Worm (Caenorhabditis elegans): ENCODE data around the gene C14B1.12.

The C14B1.12 gene

DNA sequence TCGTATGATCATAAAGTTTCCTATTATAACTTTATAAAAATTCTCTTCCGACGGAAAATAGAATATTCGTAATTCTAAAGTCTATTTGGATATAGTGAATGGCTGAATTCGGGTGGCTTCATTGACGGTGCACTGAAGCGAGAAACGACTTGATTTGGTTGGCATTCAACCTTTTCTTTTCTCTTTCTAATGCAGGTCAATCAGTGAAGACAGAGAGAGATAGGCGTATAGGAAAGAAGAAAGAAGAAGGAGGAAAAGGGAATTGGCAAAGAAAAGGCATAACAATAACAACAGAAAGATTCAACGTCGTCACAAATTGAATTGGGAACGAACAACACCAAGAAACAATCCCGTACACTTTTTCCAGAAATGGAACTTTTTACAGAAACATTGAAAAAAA lies 49.3 kb downstream of the C14B1.12 start:
- TF ChIP-seq hmg-1.1 (GFP tag; IDR thresholded peaks at IDR 0.05) (no peak), ceh-82 (tag; optimal IDR thresholded peaks at IDR 0.05) (no peak)

Measured in whole organism, L4 larva.